Worm (Caenorhabditis elegans) whole organism, L4 larva: ENCODE data around the gene dod-20.

ENCODE experiments used
- D1046.2 ChIP-seq: fragments of 200-800 bp; sonication (Bioruptor generic); IDR thresholded peaks from 2 replicates; pipeline ENCODE4 v1.3.6; 2022; ENCODE audit warnings: missing genetic modification characterization, missing compliant biosample characterization
- F37D6.2 ChIP-seq: sonication (generic microtip); optimal IDR thresholded peaks from 2 replicates; lab custom pipeline; 2016; ENCODE audit warnings: mild to moderate bottlenecking, missing genetic modification characterization, missing compliant biosample characterization
- T26A8.4 ChIP-seq: fragments of 200-800 bp; sonication (Bioruptor generic); IDR thresholded peaks from 2 replicates; pipeline ENCODE4 v1.3.6; 2022; ENCODE audit warnings: missing genetic modification characterization, missing compliant biosample characterization
- Y5F2A.4 ChIP-seq: fragments of 200-800 bp; sonication (Bioruptor generic); optimal IDR thresholded peaks from 2 replicates; lab custom pipeline; 2018; ENCODE audit warnings: mild to moderate bottlenecking, missing genetic modification characterization, missing compliant biosample characterization
- aha-1 ChIP-seq: fragments of 150-350 bp; peaks from one replicate; lab custom pipeline; 2014; ENCODE audit warnings: missing biosample characterization, missing genetic modification characterization
- aly-2 ChIP-seq: sonication (generic microtip); optimal IDR thresholded peaks from 2 replicates; lab custom pipeline; 2018; ENCODE audit warnings: missing biosample characterization, missing genetic modification characterization
- ama-1 ChIP-seq: fragments of 150-350 bp; optimal IDR thresholded peaks from 2 replicates; lab custom pipeline; 2014; ENCODE audit warnings: inconsistent platforms, mixed read lengths
- ces-1 ChIP-seq: fragments of 150-350 bp; sonication (generic microtip); optimal IDR thresholded peaks from 4 replicates; lab custom pipeline; 2014; ENCODE audit warnings: missing biosample characterization, missing genetic modification reagents, missing genetic modification characterization
- ctbp-1 ChIP-seq: fragments of 200-800 bp; sonication (Bioruptor generic); IDR thresholded peaks from 2 replicates; pipeline ENCODE4 v1.3.6; 2022; ENCODE audit warnings: missing genetic modification reagents, missing genetic modification characterization, missing compliant biosample characterization
- daf-16 ChIP-seq, 3 experiments: sonication (generic microtip); optimal IDR thresholded peaks; 2 replicates each; lab custom pipeline; 2016 to 2017; ENCODE audit warnings: missing genetic modification characterization in 3 of 3, missing genetic modification reagents in 3 of 3, mild to moderate bottlenecking in 2 of 3, missing compliant biosample characterization in 2 of 3, missing biosample characterization in 1 of 3, moderate library complexity in 1 of 3
- daf-8 ChIP-seq: fragments of 200-800 bp; sonication (Bioruptor generic); IDR thresholded peaks from 2 replicates; pipeline ENCODE4 v1.3.6; 2022; ENCODE audit warnings: missing genetic modification characterization, missing compliant biosample characterization
- dmd-6 ChIP-seq: fragments of 200-800 bp; sonication (Bioruptor generic); IDR thresholded peaks from 2 replicates; pipeline ENCODE4 v1.3.6; 2022; ENCODE audit warnings: missing genetic modification reagents, missing genetic modification characterization, missing compliant biosample characterization
- dmd-9 ChIP-seq: fragments of 200-800 bp; sonication (Bioruptor generic); IDR thresholded peaks from 2 replicates; pipeline ENCODE4 v1.3.6; 2022; ENCODE audit warnings: missing genetic modification reagents, missing genetic modification characterization, missing compliant biosample characterization
- duxl-1 ChIP-seq: sonication (generic microtip); optimal IDR thresholded peaks from 2 replicates; lab custom pipeline; 2016; ENCODE audit warnings: mild to moderate bottlenecking, missing genetic modification characterization, moderate library complexity, missing compliant biosample characterization; ENCODE audit not compliant: poor library complexity
- dve-1 ChIP-seq: sonication (generic microtip); optimal IDR thresholded peaks from 2 replicates; lab custom pipeline; 2017; ENCODE audit warnings: antibody characterized with exemption, mild to moderate bottlenecking, missing genetic modification characterization, missing compliant biosample characterization; ENCODE audit not compliant: insufficient read depth
- fkh-10 ChIP-seq: fragments of 150-350 bp; optimal IDR thresholded peaks from 2 replicates; lab custom pipeline; 2014; ENCODE audit warnings: missing biosample characterization, missing genetic modification reagents, missing genetic modification characterization
- gei-8 ChIP-seq: fragments of 200-800 bp; sonication (Bioruptor generic); optimal IDR thresholded peaks from 2 replicates; lab custom pipeline; 2018; ENCODE audit warnings: mild to moderate bottlenecking, missing genetic modification characterization, missing compliant biosample characterization
- hlh-11 ChIP-seq: fragments of 200-800 bp; sonication (Bioruptor generic); optimal IDR thresholded peaks from 2 replicates; lab custom pipeline; 2018; ENCODE audit warnings: mild to moderate bottlenecking, missing genetic modification characterization, missing compliant biosample characterization
- hlh-30 ChIP-seq: sonication (generic microtip); optimal IDR thresholded peaks from 2 replicates; lab custom pipeline; 2017; ENCODE audit warnings: antibody characterized with exemption, mild to moderate bottlenecking, missing genetic modification characterization, missing compliant biosample characterization; ENCODE audit not compliant: insufficient read depth
- hmg-1.1 ChIP-seq: fragments of 200-800 bp; sonication (Bioruptor generic); IDR thresholded peaks from 2 replicates; pipeline ENCODE4 v1.3.6; 2022; ENCODE audit warnings: missing genetic modification reagents, missing genetic modification characterization, missing compliant biosample characterization
- lin-1 ChIP-seq: fragments of 200-800 bp; sonication (Bioruptor generic); IDR thresholded peaks from 2 replicates; pipeline ENCODE4 v1.3.6; 2022; ENCODE audit warnings: missing genetic modification reagents, missing genetic modification characterization, missing compliant biosample characterization
- lin-39 ChIP-seq: fragments of 150-350 bp; optimal IDR thresholded peaks from 2 replicates; lab custom pipeline; 2014; ENCODE audit warnings: missing biosample characterization, missing genetic modification reagents, missing genetic modification characterization
- lir-3 ChIP-seq: sonication (generic microtip); optimal IDR thresholded peaks from 2 replicates; lab custom pipeline; 2016; ENCODE audit warnings: mild to moderate bottlenecking, missing genetic modification characterization, missing compliant biosample characterization
- lsy-2 ChIP-seq, 2 experiments: fragments of 150-350 bp in 1 of 2; sonication (generic microtip) in 1 of 2; optimal IDR thresholded peaks; 2 replicates each; lab custom pipeline; 2014 to 2017; ENCODE audit warnings: missing biosample characterization in 2 of 2, missing genetic modification characterization in 2 of 2
- mdl-1 ChIP-seq, 2 experiments: fragments of 150-350 bp in 1 of 2; sonication (generic microtip) in 1 of 2; optimal IDR thresholded peaks; 2 replicates each; lab custom pipeline; 2014 to 2017; ENCODE audit warnings: missing biosample characterization in 2 of 2, missing genetic modification characterization in 2 of 2
- mdt-29 ChIP-seq: fragments of 200-800 bp; sonication (Bioruptor generic); IDR thresholded peaks from 2 replicates; pipeline ENCODE4 v1.3.6; 2022; ENCODE audit warnings: missing genetic modification reagents, missing genetic modification characterization, missing compliant biosample characterization
- mep-1 ChIP-seq: fragments of 150-350 bp; sonication (generic microtip); optimal IDR thresholded peaks from 3 replicates; lab custom pipeline; 2014; ENCODE audit warnings: missing biosample characterization, missing genetic modification characterization
- mes-2 ChIP-seq: sonication (generic microtip); optimal IDR thresholded peaks from 2 replicates; lab custom pipeline; 2016; ENCODE audit warnings: missing genotype, mild to moderate bottlenecking, missing genetic modification characterization, missing compliant biosample characterization; ENCODE audit not compliant: poor library complexity, severe bottlenecking
- mxl-3 ChIP-seq: fragments of 200-800 bp; sonication (Bioruptor generic); optimal IDR thresholded peaks from 2 replicates; lab custom pipeline; 2018; ENCODE audit warnings: mild to moderate bottlenecking, missing genetic modification characterization, missing compliant biosample characterization
- nhr-102 ChIP-seq: sonication (generic microtip); optimal IDR thresholded peaks from 2 replicates; lab custom pipeline; 2016; ENCODE audit warnings: mild to moderate bottlenecking, missing genetic modification characterization, moderate library complexity, missing compliant biosample characterization
- nhr-25 ChIP-seq: sonication (generic microtip); optimal IDR thresholded peaks from 2 replicates; lab custom pipeline; 2017; ENCODE audit warnings: missing genetic modification characterization, mild to moderate bottlenecking, missing compliant biosample characterization, antibody characterized with exemption, moderate library complexity, borderline replicate concordance; ENCODE audit not compliant: insufficient read depth
- nhr-28 ChIP-seq: fragments of 150-350 bp; optimal IDR thresholded peaks from 2 replicates; lab custom pipeline; 2014; ENCODE audit warnings: missing biosample characterization, missing genetic modification characterization
- nhr-42 ChIP-seq: fragments of 200-800 bp; sonication (Bioruptor generic); IDR thresholded peaks from 2 replicates; pipeline ENCODE4 v1.3.6; 2022; ENCODE audit warnings: missing genetic modification characterization, missing compliant biosample characterization
- nhr-48 ChIP-seq: sonication (generic microtip); optimal IDR thresholded peaks from 2 replicates; lab custom pipeline; 2016; ENCODE audit warnings: mild to moderate bottlenecking, missing genetic modification characterization, missing compliant biosample characterization
- nhr-77 ChIP-seq: fragments of 150-350 bp; optimal IDR thresholded peaks from 2 replicates; lab custom pipeline; 2014; ENCODE audit warnings: missing biosample characterization, missing genetic modification characterization
- pha-4 ChIP-seq, 2 experiments: fragments of 150-350 bp in 1 of 2; fragments of 200-800 bp in 1 of 2; sonication (Bioruptor generic) in 1 of 2; IDR thresholded peaks in 1 of 2; optimal IDR thresholded peaks in 1 of 2; 2 replicates each; pipeline versions ENCODE4 v1.3.6 to Lab custom; 2014 to 2022; ENCODE audit warnings: missing genetic modification characterization in 2 of 2, missing genetic modification reagents in 2 of 2, missing biosample characterization in 1 of 2, missing compliant biosample characterization in 1 of 2
- pqm-1 ChIP-seq: sonication (generic microtip); optimal IDR thresholded peaks from 2 replicates; lab custom pipeline; 2017; ENCODE audit warnings: missing biosample characterization, missing genetic modification characterization
- snpc-4 ChIP-seq: fragments of 150-350 bp; optimal IDR thresholded peaks from 2 replicates; lab custom pipeline; 2014; ENCODE audit warnings: missing biosample characterization, missing genetic modification characterization
- unc-130 ChIP-seq: sonication (generic microtip); optimal IDR thresholded peaks from 2 replicates; lab custom pipeline; 2016; ENCODE audit warnings: missing genetic modification reagents, missing genetic modification characterization, missing compliant biosample characterization
- unc-62 ChIP-seq, 3 experiments: fragments of 150-350 bp in 1 of 3; sonication (generic microtip); optimal IDR thresholded peaks in 2 of 3; peaks in 1 of 3; 1 replicate in 1 of 3; 2 replicates in 2 of 3; lab custom pipeline; 2014 to 2017; ENCODE audit warnings: missing biosample characterization in 3 of 3, missing genetic modification characterization in 3 of 3, missing genetic modification reagents in 3 of 3, missing genotype in 1 of 3
- ztf-7 ChIP-seq: fragments of 150-350 bp; optimal IDR thresholded peaks from 2 replicates; lab custom pipeline; 2014; ENCODE audit warnings: missing biosample characterization, missing genetic modification characterization

dod-20 gene

DNA sequence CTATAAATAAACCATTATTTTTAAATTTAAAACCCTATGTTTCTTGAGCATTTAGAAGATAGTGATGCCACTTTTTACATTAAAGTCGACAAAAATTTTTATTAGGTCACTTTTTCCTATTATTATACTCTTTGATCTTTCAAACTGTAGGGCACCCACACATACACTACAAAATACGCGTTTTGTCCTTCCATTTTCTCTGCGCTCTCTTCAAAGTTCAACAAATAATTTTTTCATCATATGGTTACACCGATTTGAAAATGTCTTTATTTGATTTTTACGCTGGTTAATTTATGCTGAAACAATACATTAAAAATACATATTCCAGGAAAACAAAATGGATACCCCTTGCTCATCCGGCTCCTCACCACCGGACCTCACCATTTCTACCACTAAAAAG is 40.0 kb downstream of the dod-20 start, which contains the start of gene nhr-202:
Gene nhr-202 (plus strand): TSS at position 326 of the 400 bp plus-strand sequence.
- TF ChIP-seq nhr-42 (GFP tag; lab: Robert Waterston, UW) (no peak), pqm-1 (tag; lab: Kevin White, UChicago) (peak; percentile 24), T26A8.4 (GFP tag; lab: Robert Waterston, UW) (no peak), ztf-7 (tag; lab: Kevin White, UChicago) (peak; percentile 76), nhr-102 (tag; lab: Kevin White, UChicago) (peak; percentile 43), ama-1 (lab: Kevin White, UChicago) (no peak), pha-4 (GFP tag; IDR thresholded peaks at IDR 0.05; lab: Robert Waterston, UW) (no peak), pha-4 (tag; optimal IDR thresholded peaks at IDR 0.05; lab: Kevin White, UChicago) (no peak), nhr-48 (tag; lab: Kevin White, UChicago) (peak; percentile 35), hlh-30 (tag; lab: Kevin White, UChicago) (peak; percentile 12), hlh-11 (tag; lab: Kevin White, UChicago) (peak; percentile 47), lsy-2 (tag; optimal IDR thresholded peaks at IDR 0.05; lab: Kevin White, UChicago) (peak in 1 of 2 experiments; percentile 16), dmd-6 (GFP tag; lab: Robert Waterston, UW) (peak; percentile 75), mep-1 (tag; lab: Kevin White, UChicago) (peak; percentile 32), hmg-1.1 (GFP tag; lab: Robert Waterston, UW) (no peak), daf-8 (GFP tag; lab: Robert Waterston, UW) (no peak), nhr-77 (tag; lab: Kevin White, UChicago) (peak; percentile 86), dve-1 (peak; percentile 58), dmd-9 (GFP tag; lab: Robert Waterston, UW) (no peak), nhr-28 (tag; lab: Kevin White, UChicago) (peak; percentile 100), daf-16 (GFP tag; optimal IDR thresholded peaks at IDR 0.05; lab: Kevin White, UChicago) (no peak), daf-16 (tag; optimal IDR thresholded peaks at IDR 0.05; lab: Kevin White, UChicago) (peak; percentile 59), ces-1 (GFP tag; lab: Kevin White, UChicago) (no peak)
- TF ChIP-seq, all 104 proteins: peak for 13

DNA sequence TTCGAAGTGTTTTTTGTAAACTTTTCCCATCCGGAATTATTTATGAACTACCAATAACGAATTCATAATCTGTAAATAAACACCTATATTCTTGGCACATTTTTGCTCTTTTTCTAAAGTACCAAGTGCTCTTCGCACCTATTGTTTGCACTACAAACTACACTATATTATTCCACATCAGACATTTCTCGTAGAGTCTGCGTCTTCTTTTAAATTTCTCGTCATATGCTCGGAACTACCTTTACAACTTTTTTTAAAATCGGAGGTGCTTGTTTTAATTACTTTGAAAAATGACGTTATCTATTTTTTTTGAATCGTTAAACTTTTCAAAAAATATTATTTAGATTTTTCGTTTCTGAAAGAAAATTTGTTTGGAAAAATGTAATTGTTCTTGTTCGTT is 42.6 kb downstream of the dod-20 start, which contains the start of gene nhr-201:
Gene nhr-201 (plus strand): TSS at position 29 of the 400 bp plus-strand sequence.
- TF ChIP-seq hlh-30 (tag; lab: Kevin White, UChicago) (peak; percentile 59), nhr-28 (tag; lab: Kevin White, UChicago) (peak; percentile 95), nhr-48 (tag; lab: Kevin White, UChicago) (peak; percentile 3), gei-8 (GFP tag; lab: Kevin White, UChicago) (no peak), nhr-102 (tag; lab: Kevin White, UChicago) (no peak), daf-16 (GFP tag; optimal IDR thresholded peaks at IDR 0.05; lab: Kevin White, UChicago) (no peak), daf-16 (tag; optimal IDR thresholded peaks at IDR 0.05; lab: Kevin White, UChicago) (peak; percentile 60), lsy-2 (tag; optimal IDR thresholded peaks at IDR 0.05; lab: Kevin White, UChicago) (peak in 1 of 2 experiments; percentile 25), dmd-6 (GFP tag; lab: Robert Waterston, UW) (peak; percentile 46; the same call in 1 of the 2 replicates), dve-1 (peak; percentile 64), Y5F2A.4 (GFP tag; lab: Kevin White, UChicago) (no peak), mep-1 (tag; lab: Kevin White, UChicago) (peak; percentile 18), dmd-9 (GFP tag; lab: Robert Waterston, UW) (no peak)

ce11 chrV:465355-465754 is 43.1 kb downstream of the dod-20 start:
- peak; percentile 46 for TF ChIP-seq nhr-28 (tag; lab: Kevin White, UChicago)
- no peak for TF ChIP-seq lin-39
- TF ChIP-seq dve-1 = no peak
- no peak for TF ChIP-seq unc-130
- no peak for TF ChIP-seq lir-3 (tag; lab: Kevin White, UChicago)
- TF ChIP-seq nhr-102 (tag; lab: Kevin White, UChicago) = no peak
- no peak for TF ChIP-seq ctbp-1
- TF ChIP-seq mdt-29 (GFP tag; lab: Robert Waterston, UW) = no peak
- TF ChIP-seq duxl-1 (tag; lab: Kevin White, UChicago) = peak; percentile 23
- no peak for TF ChIP-seq mes-2 (tag; lab: Kevin White, UChicago)
- no peak for TF ChIP-seq nhr-25
- TF ChIP-seq ama-1 (lab: Kevin White, UChicago) = no peak
- no peak for TF ChIP-seq lin-1
- TF ChIP-seq ces-1 (GFP tag; lab: Kevin White, UChicago) = no peak
- peak; percentile 3 for TF ChIP-seq mxl-3
- TF ChIP-seq hlh-30 (tag; lab: Kevin White, UChicago) = peak; percentile 20
- TF ChIP-seq snpc-4 (tag; lab: Kevin White, UChicago) = no peak
- TF ChIP-seq fkh-10 (GFP tag; lab: Kevin White, UChicago) = no peak
- peak in 1 of 2 experiments; percentile 2 for TF ChIP-seq mdl-1 (tag; optimal IDR thresholded peaks at IDR 0.05; lab: Kevin White, UChicago)
- TF ChIP-seq unc-62 (GFP tag; optimal IDR thresholded peaks at IDR 0.05 in 1 of 2; lab: Kevin White, UChicago) = peak in 1 of 2 experiments; percentile 73
- TF ChIP-seq unc-62 (tag; optimal IDR thresholded peaks at IDR 0.05; lab: Kevin White, UChicago) = no peak
- no peak for TF ChIP-seq nhr-42 (GFP tag; lab: Robert Waterston, UW)
- TF ChIP-seq aly-2 (tag; lab: Kevin White, UChicago) = no peak
- TF ChIP-seq F37D6.2 = no peak
- TF ChIP-seq D1046.2 (GFP tag; lab: Robert Waterston, UW) = no peak
- no peak for TF ChIP-seq aha-1 (tag; lab: Kevin White, UChicago)
